Worm (Caenorhabditis elegans) whole organism, midembryonic: ENCODE data around the gene C45B2.3.
A peak's percentile ranks its signal among the peaks of the same experiment; 100 is the strongest.

Experiments
- T22C8.4 ChIP-seq: fragments of 200-800 bp; sonication (Bioruptor generic); IDR thresholded peaks from 2 replicates; pipeline ENCODE4 v1.3.6; 2022; ENCODE audit warnings: missing genetic modification characterization, missing compliant biosample characterization
- cog-1 ChIP-seq: sonication (generic microtip); optimal IDR thresholded peaks from 2 replicates; lab custom pipeline; 2016; ENCODE audit warnings: missing genetic modification characterization, missing compliant biosample characterization
- flt-1 ChIP-seq: fragments of 200-800 bp; sonication (Bioruptor generic); IDR thresholded peaks from 2 replicates; pipeline ENCODE4 v1.3.6; 2022; ENCODE audit warnings: missing genetic modification characterization, missing compliant biosample characterization
- klf-2 ChIP-seq: fragments of 200-800 bp; sonication (Bioruptor generic); conservative IDR thresholded peaks from 2 replicates; pipeline ENCODE4 v1.3.6; 2022; ENCODE audit warnings: missing genetic modification reagents, missing genetic modification characterization, missing compliant biosample characterization
- med-1 ChIP-seq: sonication (generic microtip); optimal IDR thresholded peaks from 2 replicates; lab custom pipeline; 2017; ENCODE audit warnings: missing genetic modification characterization, mild to moderate bottlenecking, missing compliant biosample characterization, antibody characterized with exemption, missing genetic modification reagents; ENCODE audit not compliant: insufficient read depth
- ref-1 ChIP-seq: fragments of 200-800 bp; sonication (Bioruptor generic); conservative IDR thresholded peaks from 2 replicates; pipeline ENCODE4 v1.3.6; 2022; ENCODE audit warnings: missing genetic modification reagents, missing genetic modification characterization, missing compliant biosample characterization
- tab-1 ChIP-seq: fragments of 200-800 bp; sonication (Bioruptor generic); IDR thresholded peaks from 2 replicates; pipeline ENCODE4 v1.3.6; 2022; ENCODE audit warnings: missing genetic modification characterization, missing compliant biosample characterization
- ztf-23 ChIP-seq: fragments of 200-800 bp; sonication (Bioruptor generic); IDR thresholded peaks from 2 replicates; pipeline ENCODE4 v1.3.6; 2022; ENCODE audit warnings: missing genetic modification reagents, missing genetic modification characterization, missing compliant biosample characterization
- ztf-29 ChIP-seq: fragments of 200-800 bp; sonication (Bioruptor generic); IDR thresholded peaks from 2 replicates; pipeline ENCODE4 v1.3.6; 2022; ENCODE audit warnings: missing genetic modification reagents, missing genetic modification characterization, missing compliant biosample characterization

C45B2.3 gene

DNA sequence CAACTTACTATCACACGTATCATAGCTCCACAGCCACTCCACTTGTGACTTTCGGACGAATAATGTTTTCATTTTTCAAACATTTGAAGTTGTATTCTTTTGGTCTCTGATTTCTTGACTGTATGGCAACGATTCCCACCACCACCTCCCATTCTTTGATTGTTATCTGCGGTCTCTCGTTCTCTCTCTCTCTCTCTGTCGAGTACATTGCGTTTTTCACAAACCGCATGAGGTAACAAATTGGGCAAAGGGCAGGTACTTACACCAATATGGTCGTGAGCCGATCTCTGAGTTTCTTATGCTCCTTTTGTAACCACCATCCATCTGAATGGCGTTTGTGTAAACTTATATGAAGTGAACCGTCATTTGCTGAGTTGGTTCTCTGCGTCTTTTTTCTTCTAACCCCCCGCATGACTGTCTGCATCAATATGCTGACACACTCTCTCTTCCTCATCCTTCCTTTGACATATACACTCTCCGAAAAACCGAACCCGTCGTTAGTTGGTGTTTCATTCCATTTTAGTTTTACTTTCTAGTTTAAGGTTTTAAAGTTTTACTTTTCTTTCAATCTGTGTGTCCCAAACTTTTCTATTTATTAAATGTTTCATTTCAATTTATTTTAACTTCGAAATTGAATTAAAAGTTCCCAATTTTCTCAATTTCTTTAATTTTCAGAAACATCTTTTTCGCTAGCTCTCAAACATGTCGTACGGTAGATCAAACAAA lies 25.0 kb upstream of the C45B2.3 start, which contains the start of gene gln-1:
gln-1 (plus strand) TSS at position 676 of the 726 bp plus-strand sequence.
- TF ChIP-seq med-1 (GFP tag; lab: Kevin White, UChicago) (no peak), T22C8.4 (no peak), ztf-23 (GFP tag; lab: Robert Waterston, UW) (0 out of 2 replicates have a peak, but pooled peaks have one; percentile 18)

DNA sequence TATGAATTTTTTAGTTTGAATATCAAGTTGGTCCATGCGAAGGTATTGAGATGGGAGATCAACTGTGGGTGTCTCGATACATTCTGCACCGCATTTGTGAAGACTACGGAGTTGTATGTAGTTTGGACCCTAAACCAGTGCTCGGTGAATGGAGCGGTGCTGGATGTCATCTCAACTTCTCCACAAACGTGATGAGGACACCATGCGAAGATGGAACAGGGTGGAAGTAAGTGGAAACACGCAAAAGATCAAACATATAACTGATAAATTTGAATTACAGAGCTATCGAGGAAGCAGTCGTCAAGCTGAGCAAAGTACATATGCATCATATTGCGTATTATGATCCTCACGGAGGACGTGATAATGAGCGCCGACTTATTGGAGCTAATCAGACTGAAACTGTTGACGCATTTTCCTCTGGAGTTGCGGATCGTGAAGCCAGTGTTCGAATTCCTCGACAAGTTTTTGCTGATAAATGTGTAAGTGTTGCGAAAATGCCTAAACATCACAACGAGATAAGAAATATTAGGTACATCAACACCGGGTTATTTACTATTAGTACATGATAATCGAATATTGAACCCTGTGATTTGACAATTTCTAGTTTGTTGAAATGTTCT lies 23.5 kb upstream of the C45B2.3 start:
- TF ChIP-seq flt-1 (no peak), ztf-23 (GFP tag; lab: Robert Waterston, UW) (no peak), tab-1 (GFP tag; lab: Robert Waterston, UW) (no peak)

DNA sequence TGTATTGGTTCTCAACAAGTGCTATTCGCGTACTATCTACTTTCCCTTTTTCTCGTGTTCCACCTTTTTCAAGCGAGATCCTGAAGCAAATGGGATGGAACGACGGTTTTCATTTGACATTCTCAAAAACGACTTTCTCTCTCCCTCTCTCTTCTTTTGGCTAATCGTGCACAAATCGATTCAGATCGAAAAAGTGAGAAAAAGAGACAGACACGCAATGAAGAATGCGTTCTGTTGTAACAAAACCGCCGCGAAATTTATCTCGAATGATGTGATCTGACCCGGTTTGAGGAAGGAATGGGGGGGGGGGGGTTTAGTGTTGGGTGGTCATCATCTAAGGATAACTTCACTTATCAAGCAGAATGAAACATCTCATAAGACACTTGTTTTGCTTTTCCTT lies 18.4 kb upstream of the C45B2.3 start:
- TF ChIP-seq T22C8.4: no peak
- no peak for TF ChIP-seq tab-1 (GFP tag; lab: Robert Waterston, UW)
- no peak for TF ChIP-seq klf-2 (GFP tag; lab: Robert Waterston, UW)
- TF ChIP-seq ztf-23 (GFP tag; lab: Robert Waterston, UW): no peak
- TF ChIP-seq cog-1 (tag; lab: Kevin White, UChicago): no peak
- TF ChIP-seq med-1 (GFP tag; lab: Kevin White, UChicago): no peak

DNA sequence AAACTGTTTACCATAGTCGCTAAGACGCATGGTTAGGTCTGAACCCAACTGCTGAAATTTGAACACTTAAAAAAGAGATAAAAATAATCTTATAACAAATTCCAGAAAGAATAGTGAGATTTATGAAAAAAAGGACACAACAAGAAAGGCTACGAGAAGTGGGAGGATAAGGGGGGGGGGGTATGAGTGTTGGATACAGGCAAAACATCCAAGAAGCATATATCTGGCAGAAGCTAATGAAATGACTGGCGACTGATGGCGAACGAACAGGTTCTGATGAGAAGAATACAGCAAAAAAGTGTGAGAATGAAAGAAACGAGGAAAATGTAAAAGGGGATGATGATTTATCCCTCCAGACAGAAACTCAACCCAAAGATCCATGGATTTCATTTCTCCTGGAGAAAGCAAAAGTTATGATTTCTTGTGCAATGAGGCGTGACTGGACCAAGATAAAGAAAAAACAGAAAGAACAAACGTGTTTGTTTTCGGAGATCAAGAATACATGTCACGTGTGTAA lies 16.8 kb upstream of the C45B2.3 start, which contains the start of gene ptr-4:
ptr-4 (minus strand) TSS at position 51 of the 517 bp plus-strand sequence.
- TF ChIP-seq ztf-29 (GFP tag; lab: Robert Waterston, UW): no peak
- no peak for TF ChIP-seq tab-1 (GFP tag; lab: Robert Waterston, UW)
- no peak for TF ChIP-seq cog-1 (tag; lab: Kevin White, UChicago)
- no peak for TF ChIP-seq ztf-23 (GFP tag; lab: Robert Waterston, UW)
- no peak for TF ChIP-seq med-1 (GFP tag; lab: Kevin White, UChicago)
- no peak for TF ChIP-seq flt-1
- no peak for TF ChIP-seq T22C8.4
- no peak for TF ChIP-seq klf-2 (GFP tag; lab: Robert Waterston, UW)
- TF ChIP-seq ref-1 (GFP tag; lab: Robert Waterston, UW): no peak

DNA sequence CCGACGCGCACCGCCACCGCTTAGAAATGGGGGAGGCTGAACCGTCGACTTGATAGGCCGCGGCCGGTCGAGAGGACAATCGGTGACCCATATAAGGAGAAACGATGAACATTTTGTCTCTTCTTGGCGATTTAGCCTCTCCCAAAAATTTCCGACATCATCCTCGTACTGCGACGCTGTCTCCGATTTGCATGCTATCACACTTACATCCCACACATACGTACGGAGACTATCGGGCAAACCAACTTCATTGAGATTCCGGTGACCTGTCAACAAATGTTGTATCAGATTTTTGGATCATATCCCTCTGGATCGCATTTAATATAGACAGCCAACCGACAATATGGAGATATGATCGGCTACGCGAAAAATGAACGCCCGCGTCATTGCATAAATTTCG lies 16.1 kb upstream of the C45B2.3 start:
- TF ChIP-seq ztf-29 (GFP tag; lab: Robert Waterston, UW) (no peak), cog-1 (tag; lab: Kevin White, UChicago) (peak; percentile 18), ref-1 (GFP tag; lab: Robert Waterston, UW) (no peak)

DNA sequence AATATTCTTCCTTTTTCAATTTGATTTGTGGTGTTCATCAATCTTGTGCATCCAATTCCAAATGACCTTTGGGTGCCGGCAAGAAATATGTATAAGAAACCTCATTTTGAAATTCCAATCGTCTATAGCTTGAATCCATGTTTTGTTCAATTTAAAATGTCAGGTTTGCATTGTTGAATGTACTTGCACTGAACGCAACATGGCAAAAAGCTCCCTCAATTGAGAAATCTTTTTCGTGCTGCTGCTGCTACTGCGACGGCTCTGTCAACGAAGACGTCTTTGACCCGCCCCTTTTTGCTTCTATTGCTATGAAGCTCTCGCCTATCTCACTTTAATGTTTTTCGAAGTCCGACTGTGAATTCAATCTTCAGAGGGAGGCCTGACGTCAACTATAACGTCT lies 7.6 kb upstream of the C45B2.3 start, which contains the start of gene lgc-58:
lgc-58 (plus strand) TSS at position 301 of the 400 bp plus-strand sequence.
- TF ChIP-seq ztf-29 (GFP tag; lab: Robert Waterston, UW) (no peak), tab-1 (GFP tag; lab: Robert Waterston, UW) (no peak), cog-1 (tag; lab: Kevin White, UChicago) (no peak), ztf-23 (GFP tag; lab: Robert Waterston, UW) (no peak), med-1 (GFP tag; lab: Kevin White, UChicago) (no peak), T22C8.4 (no peak), flt-1 (no peak), klf-2 (GFP tag; lab: Robert Waterston, UW) (no peak), ref-1 (GFP tag; lab: Robert Waterston, UW) (no peak)

DNA sequence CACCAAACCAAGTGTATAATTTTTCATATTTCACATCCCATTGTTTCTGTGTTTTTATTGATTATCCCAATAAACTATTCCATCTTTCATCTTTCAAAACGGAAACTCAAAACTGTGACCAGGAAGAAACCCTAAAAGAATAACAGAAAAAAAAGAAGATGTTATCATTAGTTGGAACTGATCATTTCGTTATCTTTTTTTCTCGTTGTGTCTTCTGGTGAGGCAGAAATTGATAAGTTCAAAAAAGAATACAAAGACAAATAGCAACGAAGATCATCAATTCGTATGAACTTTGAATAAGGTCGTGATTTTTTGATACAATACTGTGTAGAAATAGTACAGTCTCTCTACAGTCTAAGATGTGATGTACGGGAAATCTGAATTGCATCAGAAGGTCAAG lies 967 bp upstream of the C45B2.3 start:
- no peak for TF ChIP-seq ztf-23 (GFP tag; lab: Robert Waterston, UW)
- no peak for TF ChIP-seq ztf-29 (GFP tag; lab: Robert Waterston, UW)
- TF ChIP-seq flt-1: no peak
- TF ChIP-seq tab-1 (GFP tag; lab: Robert Waterston, UW): no peak
- no peak for TF ChIP-seq klf-2 (GFP tag; lab: Robert Waterston, UW)
- TF ChIP-seq med-1 (GFP tag; lab: Kevin White, UChicago): no peak
- TF ChIP-seq ref-1 (GFP tag; lab: Robert Waterston, UW): no peak
- no peak for TF ChIP-seq T22C8.4
- TF ChIP-seq cog-1 (tag; lab: Kevin White, UChicago): no peak

DNA sequence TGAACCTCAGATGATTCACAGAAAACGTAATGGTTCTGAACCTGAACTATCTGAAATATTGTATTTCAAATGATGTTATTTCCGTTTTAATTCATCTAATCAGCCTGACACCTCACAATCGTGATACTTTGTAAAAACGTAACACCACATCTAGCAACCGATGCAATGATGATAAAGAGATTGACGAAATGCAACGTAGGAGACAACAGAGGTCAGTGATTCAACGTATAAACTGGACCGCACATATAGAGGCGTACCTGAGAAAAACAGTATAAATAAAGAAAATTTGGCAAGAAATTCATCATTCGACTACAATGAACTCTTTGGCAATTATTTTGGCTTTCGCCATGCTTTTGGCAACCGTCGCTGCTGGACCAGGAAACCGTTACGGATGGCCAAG lies 1.7 kb downstream of the C45B2.3 start, which contains the start of gene C45B2.2:
C45B2.2 (plus strand) TSS at position 301 of the 400 bp plus-strand sequence.
- TF ChIP-seq ref-1 (GFP tag; lab: Robert Waterston, UW): no peak
- TF ChIP-seq med-1 (GFP tag; lab: Kevin White, UChicago): no peak
- no peak for TF ChIP-seq cog-1 (tag; lab: Kevin White, UChicago)
- TF ChIP-seq ztf-23 (GFP tag; lab: Robert Waterston, UW): no peak
- TF ChIP-seq flt-1: no peak
- TF ChIP-seq T22C8.4: no peak
- no peak for TF ChIP-seq klf-2 (GFP tag; lab: Robert Waterston, UW)
- no peak for TF ChIP-seq tab-1 (GFP tag; lab: Robert Waterston, UW)
- no peak for TF ChIP-seq ztf-29 (GFP tag; lab: Robert Waterston, UW)

DNA sequence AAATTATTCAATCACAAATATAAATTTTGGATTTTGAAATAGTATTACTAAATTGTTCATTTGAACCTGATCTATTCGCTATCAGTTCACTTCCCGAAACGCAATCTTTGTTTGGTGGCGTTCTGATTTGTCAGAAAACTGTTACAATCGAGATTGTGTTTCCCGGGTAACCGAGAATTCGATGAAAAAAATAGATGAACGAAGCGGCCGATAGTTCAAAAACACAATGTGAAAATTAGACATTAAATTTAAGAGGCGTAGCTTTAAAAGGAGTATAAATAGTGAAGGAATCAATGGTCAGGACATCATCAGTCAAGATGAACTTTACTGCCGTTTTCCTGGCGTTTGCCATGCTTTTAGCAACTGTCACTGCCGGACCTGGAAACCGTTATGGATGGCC lies 3.1 kb downstream of the C45B2.3 start, which contains the start of gene C45B2.1:
C45B2.1 (plus strand) TSS at position 301 of the 400 bp plus-strand sequence.
- TF ChIP-seq T22C8.4 (no peak), med-1 (GFP tag; lab: Kevin White, UChicago) (no peak), tab-1 (GFP tag; lab: Robert Waterston, UW) (no peak), ztf-29 (GFP tag; lab: Robert Waterston, UW) (no peak), ztf-23 (GFP tag; lab: Robert Waterston, UW) (no peak), ref-1 (GFP tag; lab: Robert Waterston, UW) (no peak), cog-1 (tag; lab: Kevin White, UChicago) (no peak), flt-1 (no peak), klf-2 (GFP tag; lab: Robert Waterston, UW) (no peak)
